Worm (Caenorhabditis elegans) whole organism, mixed stage, embryonic: ENCODE results near the gene F58D2.2.

ENCODE experiments used
- ces-1 ChIP-seq: fragments of 150-350 bp; optimal IDR thresholded peaks from 2 replicates; lab custom pipeline; 2014; ENCODE audit warnings: missing biosample characterization, missing genetic modification reagents, missing genetic modification characterization
- elt-1 ChIP-seq: sonication (generic microtip); optimal IDR thresholded peaks from 2 replicates; lab custom pipeline; 2017; ENCODE audit warnings: missing genetic modification characterization, mild to moderate bottlenecking, missing compliant biosample characterization, antibody characterized with exemption, moderate library complexity, borderline replicate concordance; ENCODE audit not compliant: insufficient read depth
- nhr-76 ChIP-seq: sonication (generic microtip); optimal IDR thresholded peaks from 2 replicates; lab custom pipeline; 2017; ENCODE audit warnings: missing biosample characterization, missing genetic modification characterization
- pha-4 ChIP-seq: fragments of 150-350 bp; optimal IDR thresholded peaks from 2 replicates; lab custom pipeline; 2018; ENCODE audit warnings: missing biosample characterization, missing genetic modification reagents, missing genetic modification characterization
- unc-62 ChIP-seq: fragments of 150-350 bp; optimal IDR thresholded peaks from 2 replicates; lab custom pipeline; 2014; ENCODE audit warnings: missing biosample characterization, missing genetic modification reagents, missing genetic modification characterization
- ztf-11 ChIP-seq: fragments of 150-350 bp; optimal IDR thresholded peaks from 2 replicates; lab custom pipeline; 2014; ENCODE audit warnings: missing biosample characterization, missing genetic modification characterization

- TF ChIP-seq nhr-76 (tag; lab: Kevin White, UChicago) (no peak), unc-62 (no peak), elt-1 (tag; lab: Kevin White, UChicago) (no peak), ztf-11 (tag; lab: Kevin White, UChicago) (no peak), pha-4 (tag; lab: Kevin White, UChicago) (no peak), ces-1 (GFP tag; lab: Kevin White, UChicago) (no peak)
These were observed 16.2 kb upstream of the F58D2.2 start for ce11 chrIV:13173359-13173758.
